Fruit fly (Drosophila melanogaster): ENCODE data around the gene Eph.

DNA sequence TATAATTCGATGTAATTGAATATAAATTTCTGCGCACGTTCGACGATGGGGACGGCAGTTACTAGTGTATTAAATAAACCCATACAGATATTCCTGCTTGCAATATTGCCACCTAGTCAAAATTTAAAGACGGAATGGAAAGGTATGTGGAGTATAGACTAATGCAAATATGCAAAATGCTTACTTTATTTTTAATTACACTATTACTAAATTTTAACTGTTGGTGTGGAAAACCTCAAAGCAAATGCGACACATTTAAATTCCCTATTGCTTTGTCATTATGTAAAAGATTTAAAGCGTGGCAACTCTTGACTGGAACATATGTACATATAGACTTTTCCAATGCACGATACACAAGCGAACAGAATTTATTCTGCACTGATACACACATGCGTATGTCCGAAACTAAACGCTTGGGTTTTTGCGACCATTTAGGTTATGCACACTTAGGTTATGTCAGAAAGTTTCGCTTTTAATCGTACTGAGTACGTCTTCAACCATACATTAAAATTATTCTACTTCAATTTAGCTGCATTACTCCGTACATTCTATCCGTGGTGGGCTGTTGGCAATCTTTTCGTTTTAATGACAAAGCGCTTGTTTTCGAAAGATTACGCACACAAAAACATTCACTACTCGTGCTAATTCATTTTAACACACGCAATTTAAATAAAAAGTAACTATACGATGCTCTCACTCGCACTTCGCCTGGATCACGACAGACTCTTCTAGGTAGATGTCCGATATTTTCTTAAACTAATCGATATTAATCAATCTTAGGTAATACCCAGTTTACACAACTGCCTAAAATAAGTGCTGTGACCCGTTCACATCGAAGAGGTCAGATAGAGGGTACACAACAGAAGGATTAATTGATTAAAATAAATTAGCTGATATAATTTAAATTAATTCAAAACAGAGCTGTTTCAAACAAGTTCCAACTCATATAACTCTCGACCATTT lies 49.7 kb downstream of the Eph start, which contains the start of gene gw:
- no peak; the same call in 1 of the 3 replicates for TF ChIP-seq zfh1 (GFP tag; IDR thresholded peaks at IDR 0.05)
- no peak; the same call in 1 of the 2 replicates for TF ChIP-seq CG7372 (GFP tag; IDR thresholded peaks at IDR 0.05)
- TF ChIP-seq pan (optimal IDR thresholded peaks at IDR 0.05): no peak
- peak in 1 of 2 experiments; percentile 80 for TF ChIP-seq pan (GFP tag; optimal IDR thresholded peaks at IDR 0.05 in 1 of 2, IDR thresholded peaks at IDR 0.05 in 1 of 2)
- TF ChIP-seq trh (GFP tag; optimal IDR thresholded peaks at IDR 0.05): peak; percentile 4
- peak; percentile 63 for TF ChIP-seq jumu (GFP tag; optimal IDR thresholded peaks at IDR 0.05)
- TF ChIP-seq ems (GFP tag; optimal IDR thresholded peaks at IDR 0.05): peak; percentile 62
- TF ChIP-seq ind (GFP tag; optimal IDR thresholded peaks at IDR 0.05): peak; percentile 80
- peak; percentile 66 for TF ChIP-seq CG6854 (GFP tag; optimal IDR thresholded peaks at IDR 0.05)
- TF ChIP-seq CG11093 (GFP tag; IDR thresholded peaks at IDR 0.05): no peak; the same call in 2 of the 3 replicates
- no peak for TF ChIP-seq Drgx (GFP tag; IDR thresholded peaks at IDR 0.05)
- TF ChIP-seq abd-A (tag; optimal IDR thresholded peaks at IDR 0.05): no peak
- TF ChIP-seq nerfin-1 (tag; optimal IDR thresholded peaks at IDR 0.05): peak; percentile 64
